Fruit fly (Drosophila melanogaster): ENCODE results near the gene Fmr1.

- no peak for TF ChIP-seq CG8478 (optimal IDR thresholded peaks at IDR 0.05)
- no peak for TF ChIP-seq CTCF (optimal IDR thresholded peaks at IDR 0.05)
Observed at dm6 chr3R:10070817-10071216, 39.1 kb downstream of the Fmr1 start, which contains the start of gene nerfin-2.
